Worm (Caenorhabditis elegans): ENCODE measurements around the gene sre-19.
A peak's percentile ranks its signal among the peaks of the same experiment; 100 is the strongest.

Gene sre-19

DNA sequence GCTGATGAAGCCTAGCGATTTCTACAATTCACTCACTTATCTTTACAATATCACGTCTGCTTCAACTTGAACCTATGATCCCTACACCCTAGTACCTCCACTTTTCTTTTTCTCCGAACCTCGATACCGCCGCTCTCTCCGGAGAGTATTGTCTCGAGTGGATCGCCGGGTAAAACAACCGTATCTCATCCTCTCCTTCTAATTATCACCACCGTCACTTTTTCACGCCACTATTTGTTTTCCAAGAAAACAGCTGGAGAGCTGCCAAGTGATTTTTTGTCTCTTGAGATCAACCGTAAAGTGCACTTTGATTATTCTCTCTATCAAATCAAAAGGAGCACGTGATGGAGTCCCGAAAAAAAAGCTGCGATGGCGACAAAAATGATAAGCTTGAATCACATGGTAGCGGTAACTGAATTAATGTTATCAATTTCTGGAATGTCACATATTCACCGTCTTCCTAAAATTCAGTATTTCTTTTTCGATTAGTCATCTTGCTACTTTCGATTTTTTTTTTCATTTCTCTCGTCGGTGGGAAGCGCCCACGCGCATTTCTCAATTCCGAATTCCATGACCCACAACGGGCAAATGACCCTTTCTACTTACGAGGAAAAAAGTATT lies 39.1 kb downstream of the sre-19 start:
- peak in 1 of 2 experiments; percentile 12 for TF ChIP-seq mdl-1 (tag; optimal IDR thresholded peaks at IDR 0.05)
- TF ChIP-seq elt-2 (tag; optimal IDR thresholded peaks at IDR 0.05) = peak; percentile 82
- no peak for TF ChIP-seq ceh-90 (tag; optimal IDR thresholded peaks at IDR 0.05)
- TF ChIP-seq efl-1 (optimal IDR thresholded peaks at IDR 0.05) = no peak
- peak in 1 of 2 experiments; percentile 58 for TF ChIP-seq efl-1 (GFP tag; optimal IDR thresholded peaks at IDR 0.05 in 1 of 2)
- TF ChIP-seq fkh-10 (GFP tag; optimal IDR thresholded peaks at IDR 0.05) = no peak
- TF ChIP-seq unc-130 (tag; optimal IDR thresholded peaks at IDR 0.05) = no peak
- no peak for TF ChIP-seq nhr-20 (tag; optimal IDR thresholded peaks at IDR 0.05)
- no peak for TF ChIP-seq jun-1 (tag; optimal IDR thresholded peaks at IDR 0.05)
- TF ChIP-seq lin-14 (GFP tag; optimal IDR thresholded peaks at IDR 0.05) = no peak
- TF ChIP-seq nhr-90 (tag; optimal IDR thresholded peaks at IDR 0.05; ENCODE audit: poor library complexity) = peak; percentile 34
- TF ChIP-seq mab-9 (GFP tag; IDR thresholded peaks at IDR 0.05) = no peak
- TF ChIP-seq lir-3 (tag; optimal IDR thresholded peaks at IDR 0.05; ENCODE audit: poor library complexity) = no peak
- no peak for TF ChIP-seq fos-1 (tag; optimal IDR thresholded peaks at IDR 0.05)
- TF ChIP-seq ceh-82 (tag; optimal IDR thresholded peaks at IDR 0.05) = no peak
- no peak for TF ChIP-seq zip-4 (GFP tag; optimal IDR thresholded peaks at IDR 0.05)
- no peak for TF ChIP-seq Y116A8C.19 (tag; optimal IDR thresholded peaks at IDR 0.05; ENCODE audit: borderline replicate concordance)
- TF ChIP-seq nhr-77 (tag; optimal IDR thresholded peaks at IDR 0.05) = peak; percentile 66
- peak; percentile 6 for TF ChIP-seq nhr-71 (tag; optimal IDR thresholded peaks at IDR 0.05)
- TF ChIP-seq nhr-28 (tag; optimal IDR thresholded peaks at IDR 0.05) = no peak
- TF ChIP-seq snpc-4 (tag; optimal IDR thresholded peaks at IDR 0.05) = no peak
- peak; percentile 73 for TF ChIP-seq blmp-1 (tag; optimal IDR thresholded peaks at IDR 0.05)
- no peak for TF ChIP-seq ceh-8 (GFP tag; optimal IDR thresholded peaks at IDR 0.05)
- TF ChIP-seq zag-1 (tag; optimal IDR thresholded peaks at IDR 0.05) = no peak
- peak in 1 of 2 experiments; percentile 5 for TF ChIP-seq egl-27 (tag; optimal IDR thresholded peaks at IDR 0.05)
- TF ChIP-seq ama-1 (optimal IDR thresholded peaks at IDR 0.05) = no peak
- no peak for TF ChIP-seq sup-37 (GFP tag; optimal IDR thresholded peaks at IDR 0.05)
- TF ChIP-seq lin-35 (GFP tag; optimal IDR thresholded peaks at IDR 0.05) = peak in 1 of 2 experiments; percentile 32
- TF ChIP-seq fkh-8 (tag; optimal IDR thresholded peaks at IDR 0.05) = no peak
- TF ChIP-seq nhr-12 (tag; optimal IDR thresholded peaks at IDR 0.05) = no peak
- TF ChIP-seq tbx-2 (tag; optimal IDR thresholded peaks at IDR 0.05) = peak; percentile 12
- no peak for TF ChIP-seq mef-2 (tag; optimal IDR thresholded peaks at IDR 0.05)

DNA sequence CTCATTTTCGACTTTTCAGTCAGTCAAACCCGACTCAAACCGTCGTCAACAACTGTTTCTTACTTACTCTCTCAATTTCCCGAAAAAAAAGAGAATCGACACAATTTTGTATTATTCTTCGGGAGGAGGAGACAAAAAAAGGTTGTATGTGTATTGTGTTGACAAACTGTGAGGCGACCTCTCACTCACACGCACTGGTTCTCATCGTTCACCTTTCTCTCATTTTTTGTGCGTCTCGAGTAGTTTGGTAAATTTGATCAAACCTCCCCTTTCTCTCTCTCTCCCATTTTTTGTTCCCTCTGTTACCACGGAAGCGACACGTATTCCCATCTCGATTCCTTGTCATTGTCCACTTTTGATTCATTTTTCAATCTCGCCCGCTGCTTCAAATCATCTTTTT lies 39.9 kb downstream of the sre-19 start:
- no peak for TF ChIP-seq efl-1 (optimal IDR thresholded peaks at IDR 0.05)
- TF ChIP-seq efl-1 (GFP tag; optimal IDR thresholded peaks at IDR 0.05 in 1 of 2) = peak in 1 of 2 experiments; percentile 55
- TF ChIP-seq tbx-2 (tag; optimal IDR thresholded peaks at IDR 0.05) = peak; percentile 36
- no peak for TF ChIP-seq lin-15B (tag; optimal IDR thresholded peaks at IDR 0.05)
- peak; percentile 68 for TF ChIP-seq lin-14 (GFP tag; optimal IDR thresholded peaks at IDR 0.05)
- TF ChIP-seq nhr-77 (tag; optimal IDR thresholded peaks at IDR 0.05) = peak; percentile 32

DNA sequence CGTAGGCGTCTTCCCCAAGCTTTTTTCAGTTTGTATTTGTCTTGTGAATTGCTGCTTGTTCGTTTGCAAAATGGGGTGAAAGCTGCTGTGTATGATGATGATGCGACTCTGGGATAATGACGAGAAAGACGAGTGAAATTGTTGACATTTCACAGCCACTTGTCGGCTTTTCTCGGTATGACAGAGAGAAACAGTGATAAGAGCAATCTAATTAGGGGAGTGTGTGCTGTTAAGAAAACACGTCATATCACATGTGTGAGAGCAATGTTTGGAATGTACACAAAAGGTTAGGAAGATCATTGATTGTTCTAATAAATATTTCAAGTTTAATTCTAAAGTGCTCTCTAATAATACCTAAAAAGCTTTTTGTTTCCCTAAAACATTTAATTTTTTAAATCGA lies 41.1 kb downstream of the sre-19 start:
- TF ChIP-seq nhr-71 (tag; optimal IDR thresholded peaks at IDR 0.05) (peak; percentile 18), C34B4.2 (tag; optimal IDR thresholded peaks at IDR 0.05) (no peak), lin-35 (GFP tag; optimal IDR thresholded peaks at IDR 0.05) (peak in 1 of 2 experiments; percentile 5), elt-2 (tag; optimal IDR thresholded peaks at IDR 0.05) (peak; percentile 71), ama-1 (optimal IDR thresholded peaks at IDR 0.05) (no peak), C04F5.9 (tag; optimal IDR thresholded peaks at IDR 0.05) (no peak), unc-130 (tag; optimal IDR thresholded peaks at IDR 0.05) (no peak), efl-1 (optimal IDR thresholded peaks at IDR 0.05) (no peak), efl-1 (GFP tag; optimal IDR thresholded peaks at IDR 0.05 in 1 of 2) (peak in 1 of 2 experiments; percentile 16), jun-1 (tag; optimal IDR thresholded peaks at IDR 0.05) (peak; percentile 2), fkh-8 (tag; optimal IDR thresholded peaks at IDR 0.05) (no peak)

- TF ChIP-seq swsn-7 (tag; optimal IDR thresholded peaks at IDR 0.05) (no peak), unc-62 (GFP tag; optimal IDR thresholded peaks at IDR 0.05) (no peak), aly-2 (tag; optimal IDR thresholded peaks at IDR 0.05) (no peak), unc-30 (tag; optimal IDR thresholded peaks at IDR 0.05) (no peak), zag-1 (tag; optimal IDR thresholded peaks at IDR 0.05) (no peak)
Measured at ce11 chrIV:12196608-12197007, 42.1 kb downstream of the sre-19 start.

Measured in whole organism, L1 larva.